Fruit fly (Drosophila melanogaster) whole organism, embryonic: ENCODE results near the gene Bub1.

Source experiments
- Abd-B ChIP-seq: fragments of 200-800 bp; sonication (Bioruptor generic); optimal IDR thresholded peaks from 2 replicates; lab custom pipeline; 2018; ENCODE audit warnings: missing biosample characterization, mild to moderate bottlenecking, missing genetic modification characterization, moderate library complexity
- Blimp-1 ChIP-seq: fragments of 200-800 bp; sonication (Bioruptor generic); optimal IDR thresholded peaks from 3 replicates; lab custom pipeline; 2018; ENCODE audit warnings: missing biosample characterization, missing genetic modification characterization, mild to moderate bottlenecking, moderate library complexity, missing genetic modification reagents
- CG10147 ChIP-seq: fragments of 200-800 bp; sonication (Bioruptor generic); optimal IDR thresholded peaks from 2 replicates; lab custom pipeline; 2019; ENCODE audit warnings: missing biosample characterization, mild to moderate bottlenecking, missing genetic modification characterization, moderate library complexity
- CG10274 ChIP-seq: fragments of 200-800 bp; sonication (Bioruptor generic); optimal IDR thresholded peaks from 3 replicates; lab custom pipeline; 2017; ENCODE audit warnings: missing biosample characterization, mild to moderate bottlenecking, missing genetic modification characterization
- CG11398 ChIP-seq: fragments of 200-800 bp; sonication (Bioruptor generic); optimal IDR thresholded peaks from 2 replicates; lab custom pipeline; 2016; ENCODE audit warnings: missing biosample characterization, missing genetic modification characterization
- CG11696 ChIP-seq: fragments of 200-800 bp; sonication (Bioruptor generic); IDR thresholded peaks from 2 replicates; pipeline ENCODE4 v1.3.6; 2022; ENCODE audit warnings: missing biosample characterization, missing genetic modification characterization
- CG14710 ChIP-seq: fragments of 200-800 bp; sonication (Bioruptor generic); optimal IDR thresholded peaks from 3 replicates; lab custom pipeline; 2019; ENCODE audit warnings: missing biosample characterization, mild to moderate bottlenecking, missing genetic modification characterization, moderate library complexity
- CG15269 ChIP-seq: fragments of 200-800 bp; sonication (Bioruptor generic); optimal IDR thresholded peaks from 2 replicates; lab custom pipeline; 2018; ENCODE audit warnings: missing biosample characterization, mild to moderate bottlenecking, missing genetic modification characterization, moderate library complexity
- CG17186 ChIP-seq: fragments of 200-800 bp; sonication (Bioruptor generic); optimal IDR thresholded peaks from 3 replicates; lab custom pipeline; 2017; ENCODE audit warnings: missing biosample characterization, missing genetic modification reagents, missing genetic modification characterization
- CG17912 ChIP-seq: fragments of 200-800 bp; sonication (Bioruptor generic); optimal IDR thresholded peaks from 2 replicates; lab custom pipeline; 2018; ENCODE audit warnings: missing biosample characterization, mild to moderate bottlenecking, missing genetic modification characterization
- CG31224 ChIP-seq: fragments of 200-800 bp; sonication (Bioruptor generic); IDR thresholded peaks from 2 replicates; pipeline ENCODE4 v1.3.6; 2022; ENCODE audit warnings: missing biosample characterization, missing genetic modification characterization
- CG31441 ChIP-seq: fragments of 200-800 bp; sonication (Bioruptor generic); IDR thresholded peaks from 2 replicates; pipeline ENCODE4 v1.3.6; 2022; ENCODE audit warnings: missing biosample characterization, missing genetic modification characterization
- CG3838 ChIP-seq: fragments of 200-800 bp; sonication (Bioruptor generic); optimal IDR thresholded peaks from 3 replicates; lab custom pipeline; 2016; ENCODE audit warnings: missing biosample characterization, missing genetic modification characterization
- CG5245 ChIP-seq: fragments of 200-800 bp; sonication (Bioruptor generic); optimal IDR thresholded peaks from 3 replicates; lab custom pipeline; 2016; ENCODE audit warnings: missing biosample characterization, missing genetic modification characterization
- CG7745 ChIP-seq: fragments of 200-800 bp; sonication (Bioruptor generic); optimal IDR thresholded peaks from 2 replicates; lab custom pipeline; 2018; ENCODE audit warnings: missing biosample characterization, mild to moderate bottlenecking, missing genetic modification characterization, moderate library complexity
- CG8359 ChIP-seq: fragments of 200-800 bp; sonication (Bioruptor generic); optimal IDR thresholded peaks from 2 replicates; lab custom pipeline; 2017; ENCODE audit warnings: missing biosample characterization, mild to moderate bottlenecking, missing genetic modification characterization, borderline replicate concordance
- CoRest ChIP-seq: fragments of 200-800 bp; sonication (Bioruptor generic); optimal IDR thresholded peaks from 3 replicates; lab custom pipeline; 2018; ENCODE audit warnings: missing biosample characterization, mild to moderate bottlenecking, missing genetic modification characterization, moderate library complexity
- Doc2 ChIP-seq: fragments of 200-800 bp; sonication (Bioruptor generic); IDR thresholded peaks from 2 replicates; pipeline ENCODE4 v1.3.6; 2022; ENCODE audit warnings: missing biosample characterization, missing genetic modification characterization
- Drgx ChIP-seq: fragments of 200-800 bp; sonication (Bioruptor generic); IDR thresholded peaks from 2 replicates; pipeline ENCODE4 v1.3.6; 2022; ENCODE audit warnings: missing biosample characterization, missing genetic modification characterization
- Ets65A ChIP-seq: fragments of 200-800 bp; sonication (Bioruptor generic); peaks from one replicate; lab custom pipeline; 2016; ENCODE audit warnings: missing biosample characterization, missing genetic modification characterization
- HLH3B ChIP-seq: fragments of 200-800 bp; sonication (Bioruptor generic); IDR thresholded peaks from 2 replicates; pipeline ENCODE4 v1.3.6; 2022; ENCODE audit warnings: missing biosample characterization, missing genetic modification characterization
- Hey ChIP-seq: fragments of 200-800 bp; sonication (Bioruptor generic); optimal IDR thresholded peaks from 3 replicates; lab custom pipeline; 2018; ENCODE audit warnings: missing biosample characterization, mild to moderate bottlenecking, missing genetic modification characterization
- Hr3 ChIP-seq: fragments of 200-800 bp; sonication (Bioruptor generic); optimal IDR thresholded peaks from 3 replicates; lab custom pipeline; 2016; ENCODE audit warnings: missing biosample characterization, missing genetic modification characterization
- Oaz ChIP-seq: fragments of 200-800 bp; sonication (Bioruptor generic); IDR thresholded peaks from 2 replicates; pipeline ENCODE4 v1.3.6; 2022; ENCODE audit warnings: missing biosample characterization, missing genetic modification characterization
- Sox100B ChIP-seq: fragments of 200-800 bp; sonication (Bioruptor generic); optimal IDR thresholded peaks from 3 replicates; lab custom pipeline; 2018; ENCODE audit warnings: missing biosample characterization, mild to moderate bottlenecking, missing genetic modification characterization
- Sox102F ChIP-seq: fragments of 200-800 bp; sonication (Bioruptor generic); optimal IDR thresholded peaks from 2 replicates; lab custom pipeline; 2018; ENCODE audit warnings: missing biosample characterization, mild to moderate bottlenecking, missing genetic modification characterization, moderate library complexity
- bigmax ChIP-seq: fragments of 200-800 bp; sonication (Bioruptor generic); optimal IDR thresholded peaks from 2 replicates; lab custom pipeline; 2018; ENCODE audit warnings: missing biosample characterization, mild to moderate bottlenecking, missing genetic modification characterization
- bsh ChIP-seq, 2 experiments: fragments of 200-800 bp; sonication (Bioruptor generic); optimal IDR thresholded peaks; 2 replicates each; lab custom pipeline; 2017 to 2018; ENCODE audit warnings: mild to moderate bottlenecking in 2 of 2, missing biosample characterization in 2 of 2, missing genetic modification characterization in 2 of 2, moderate library complexity in 1 of 2
- cad ChIP-seq: fragments of >200 bp; optimal IDR thresholded peaks from 2 replicates; lab custom pipeline; 2017; ENCODE audit warnings: missing biosample characterization, missing genetic modification characterization
- dan ChIP-seq: fragments of 200-800 bp; sonication (Bioruptor generic); IDR thresholded peaks from 2 replicates; pipeline ENCODE4 v1.3.6; 2022; ENCODE audit warnings: missing biosample characterization, missing genetic modification characterization
- fd96Cb ChIP-seq: fragments of 200-800 bp; sonication (Bioruptor generic); optimal IDR thresholded peaks from 2 replicates; lab custom pipeline; 2018; ENCODE audit warnings: missing biosample characterization, mild to moderate bottlenecking, missing genetic modification characterization, moderate library complexity
- ftz-f1 ChIP-seq: fragments of 200-800 bp; sonication (Bioruptor generic); optimal IDR thresholded peaks from 2 replicates; lab custom pipeline; 2016; ENCODE audit warnings: missing biosample characterization, missing genetic modification characterization
- gro ChIP-seq: fragments of 200-800 bp; sonication (Bioruptor generic); optimal IDR thresholded peaks from 2 replicates; lab custom pipeline; 2016; ENCODE audit warnings: missing biosample characterization, missing genetic modification characterization
- hb ChIP-seq: fragments of 200-800 bp; sonication (Bioruptor generic); IDR thresholded peaks from 3 replicates; pipeline ENCODE4 v1.3.6; 2022; ENCODE audit warnings: missing biosample characterization, missing genetic modification characterization; ENCODE audit not compliant: partially characterized antibody
- ken ChIP-seq: fragments of 200-800 bp; sonication (Bioruptor generic); IDR thresholded peaks from 3 replicates; pipeline ENCODE4 v1.3.6; 2022; ENCODE audit warnings: missing biosample characterization, missing genetic modification characterization
- lab ChIP-seq: fragments of 200-800 bp; sonication (Bioruptor generic); optimal IDR thresholded peaks from 3 replicates; lab custom pipeline; 2017; ENCODE audit warnings: missing biosample characterization, missing genetic modification characterization, mild to moderate bottlenecking, moderate library complexity, missing genetic modification reagents
- lbe ChIP-seq: fragments of 200-800 bp; sonication (Bioruptor generic); optimal IDR thresholded peaks from 2 replicates; lab custom pipeline; 2016; ENCODE audit warnings: missing biosample characterization, mild to moderate bottlenecking, missing genetic modification characterization
- lilli ChIP-seq: fragments of 200-800 bp; sonication (Bioruptor generic); optimal IDR thresholded peaks from 3 replicates; lab custom pipeline; 2016; ENCODE audit warnings: missing biosample characterization, missing genetic modification characterization
- lola ChIP-seq, 3 experiments: fragments of >200 bp in 2 of 3; fragments of 200-800 bp in 1 of 3; sonication (Bioruptor generic) in 1 of 3; optimal IDR thresholded peaks; 2 replicates each; lab custom pipeline; 2017 to 2019; ENCODE audit warnings: missing biosample characterization in 3 of 3, missing genetic modification characterization in 3 of 3, mild to moderate bottlenecking in 1 of 3, moderate library complexity in 1 of 3
- pho ChIP-seq: fragments of 200-800 bp; sonication (Bioruptor generic); optimal IDR thresholded peaks from 2 replicates; lab custom pipeline; 2016; ENCODE audit warnings: missing biosample characterization, missing genetic modification characterization
- pzg ChIP-seq: fragments of 200-800 bp; sonication (Bioruptor generic); optimal IDR thresholded peaks from 3 replicates; lab custom pipeline; 2018; ENCODE audit warnings: missing biosample characterization, mild to moderate bottlenecking, missing genetic modification characterization, moderate library complexity
- schlank ChIP-seq: fragments of 200-800 bp; sonication (Bioruptor generic); optimal IDR thresholded peaks from 2 replicates; lab custom pipeline; 2018; ENCODE audit warnings: missing biosample characterization, mild to moderate bottlenecking, missing genetic modification characterization
- sens ChIP-seq: fragments of 200-800 bp; sonication (Bioruptor generic); peaks from one replicate; lab custom pipeline; 2016; ENCODE audit warnings: missing biosample characterization, missing genetic modification characterization
- sens-2 ChIP-seq: fragments of 200-800 bp; sonication (Bioruptor generic); IDR thresholded peaks from 2 replicates; pipeline ENCODE4 v1.3.6; 2022; ENCODE audit warnings: missing biosample characterization, missing genetic modification characterization
- sim ChIP-seq: fragments of 200-800 bp; sonication (Bioruptor generic); IDR thresholded peaks from 2 replicates; pipeline ENCODE4 v1.3.6; 2022; ENCODE audit warnings: missing biosample characterization, missing genetic modification characterization
- ssp ChIP-seq: fragments of 200-800 bp; sonication (Bioruptor generic); IDR thresholded peaks from 2 replicates; pipeline ENCODE4 v1.3.6; 2022; ENCODE audit warnings: missing biosample characterization, missing genetic modification characterization
- vnd ChIP-seq: fragments of 200-800 bp; sonication (Bioruptor generic); IDR thresholded peaks from 3 replicates; pipeline ENCODE4 v1.3.6; 2022; ENCODE audit warnings: missing biosample characterization, missing genetic modification characterization; ENCODE audit not compliant: partially characterized antibody
- vvl ChIP-seq: fragments of 200-800 bp; sonication (Bioruptor generic); IDR thresholded peaks from 2 replicates; pipeline ENCODE4 v1.3.6; 2022; ENCODE audit warnings: missing biosample characterization, missing genetic modification characterization
- wek ChIP-seq: fragments of 200-800 bp; sonication (Bioruptor generic); optimal IDR thresholded peaks from 3 replicates; lab custom pipeline; 2018; ENCODE audit warnings: missing biosample characterization, mild to moderate bottlenecking, missing genetic modification characterization, moderate library complexity
- zfh2 ChIP-seq: fragments of 200-800 bp; sonication (Bioruptor generic); optimal IDR thresholded peaks from 2 replicates; lab custom pipeline; 2016; ENCODE audit warnings: missing biosample characterization, missing genetic modification characterization

Gene Bub1

DNA sequence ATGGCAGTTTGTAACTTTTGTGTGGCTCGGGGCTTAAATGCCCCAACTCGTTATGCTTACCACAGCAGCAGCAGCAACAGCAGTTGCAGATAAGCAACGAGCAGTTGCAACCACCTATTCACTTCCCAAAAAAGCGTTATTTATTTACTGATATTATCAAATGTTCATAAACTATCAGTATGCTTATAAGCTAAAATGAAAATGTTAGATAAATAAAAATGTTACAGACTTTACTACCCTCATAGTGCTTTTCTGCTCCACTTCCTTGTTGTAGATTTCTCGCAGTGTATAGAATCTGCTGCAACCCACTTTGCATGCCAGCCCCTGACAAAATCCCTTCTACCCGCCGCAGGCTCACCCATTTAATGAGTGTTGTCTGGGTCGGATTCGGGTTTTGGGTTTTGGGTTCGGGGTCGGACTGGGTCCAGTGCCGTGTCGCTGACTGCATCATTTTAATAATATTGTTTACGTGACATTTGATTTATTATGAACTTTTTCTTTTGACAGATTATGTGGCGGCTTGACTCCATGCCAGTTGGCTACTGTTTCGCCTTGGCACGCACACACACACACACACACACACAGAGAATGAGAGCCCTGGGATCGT, 24.5 kb upstream of the Bub1 start (continued):
- TF ChIP-seq CG14710 (tag; lab: Kevin White, UChicago) (peak; percentile 15), Doc2 (GFP tag; lab: Robert Waterston, UW) (no peak), Sox102F (GFP tag; lab: Kevin White, UChicago) (peak; percentile 28), CG31224 (GFP tag; lab: Robert Waterston, UW) (no peak), lilli (GFP tag; lab: Kevin White, UChicago) (no peak), Sox100B (GFP tag; lab: Kevin White, UChicago) (no peak), Oaz (GFP tag; lab: Robert Waterston, UW) (no peak), CG15269 (tag; lab: Kevin White, UChicago) (no peak), CG8359 (GFP tag; lab: Kevin White, UChicago) (peak; percentile 8), pho (GFP tag; lab: Kevin White, UChicago) (no peak), CG5245 (GFP tag; lab: Kevin White, UChicago) (no peak), ssp (0 out of 2 replicates have a peak, but pooled peaks have one; percentile 10), schlank (tag; lab: Kevin White, UChicago) (no peak), Drgx (GFP tag; lab: Robert Waterston, UW) (peak; percentile 72), HLH3B (GFP tag; lab: Robert Waterston, UW) (no peak), ken (GFP tag; lab: Robert Waterston, UW) (no peak), Ets65A (GFP tag; lab: Kevin White, UChicago) (peak; percentile 6), CG17912 (GFP tag; lab: Kevin White, UChicago) (no peak), bsh (GFP tag; optimal IDR thresholded peaks at IDR 0.05; lab: Kevin White, UChicago) (peak; percentile 57 to 79), bigmax (no peak), Hr3 (GFP tag; lab: Kevin White, UChicago) (no peak), zfh2 (GFP tag; lab: Kevin White, UChicago) (no peak), lbe (GFP tag; lab: Kevin White, UChicago) (peak; percentile 85), wek (GFP tag; lab: Kevin White, UChicago) (no peak), CG7745 (tag; lab: Kevin White, UChicago) (no peak), vnd (GFP tag; lab: Robert Waterston, UW) (no peak), lola (GFP tag; optimal IDR thresholded peaks at IDR 0.05; lab: Kevin White, UChicago) (peak in 1 of 3 experiments; percentile 8), dan (GFP tag; lab: Robert Waterston, UW) (no peak), Abd-B (GFP tag; lab: Kevin White, UChicago) (no peak), sens (GFP tag; lab: Kevin White, UChicago) (peak; percentile 27), Blimp-1 (peak; percentile 20), CG10147 (GFP tag; lab: Kevin White, UChicago) (no peak), lab (GFP tag; lab: Kevin White, UChicago) (no peak), CG10274 (GFP tag; lab: Kevin White, UChicago) (no peak), gro (GFP tag; lab: Kevin White, UChicago) (no peak), sens-2 (GFP tag; lab: Robert Waterston, UW) (no peak), cad (GFP tag; lab: Kevin White, UChicago) (no peak), sim (GFP tag; lab: Robert Waterston, UW) (no peak), CoRest (tag; lab: Kevin White, UChicago) (no peak), CG11398 (no peak), ftz-f1 (no peak), vvl (GFP tag; lab: Robert Waterston, UW) (0 out of 2 replicates have a peak, but pooled peaks have one; percentile 8), CG3838 (GFP tag; lab: Kevin White, UChicago) (no peak), hb (no peak), Hey (tag; lab: Kevin White, UChicago) (no peak), CG17186 (GFP tag; lab: Kevin White, UChicago) (no peak), CG11696 (no peak), CG31441 (GFP tag; lab: Robert Waterston, UW) (peak; percentile 26; the same call in 1 of the 2 replicates), fd96Cb (peak; percentile 10), pzg (GFP tag; lab: Kevin White, UChicago) (no peak)
